Fruit fly (Drosophila melanogaster): Measurements from ENCODE around the gene CG18404.

dm6 chr3R:30284573-30284972 is 31.6 kb downstream of the CG18404 start:
- TF ChIP-seq lz (GFP tag; optimal IDR thresholded peaks at IDR 0.05) (peak; percentile 87), Hr39 (GFP tag; optimal IDR thresholded peaks at IDR 0.05) (peak; percentile 88), achi (GFP tag; optimal IDR thresholded peaks at IDR 0.05) (peak; percentile 73), vri (GFP tag; optimal IDR thresholded peaks at IDR 0.05) (peak; percentile 21), Lpt (GFP tag; optimal IDR thresholded peaks at IDR 0.05) (peak; percentile 10), CG6854 (GFP tag; optimal IDR thresholded peaks at IDR 0.05) (no peak)
